Fruit fly (Drosophila melanogaster) whole organism, embryonic: Measurements from ENCODE around the gene RpS14a.

ENCODE experiments used
- Abd-B ChIP-seq: fragments of 200-800 bp; sonication (Bioruptor generic); optimal IDR thresholded peaks from 2 replicates; lab custom pipeline; 2018; ENCODE audit warnings: missing biosample characterization, mild to moderate bottlenecking, missing genetic modification characterization, moderate library complexity
- Atf-2 ChIP-seq: fragments of 200-800 bp; sonication (Bioruptor generic); optimal IDR thresholded peaks from 2 replicates; lab custom pipeline; 2016; ENCODE audit warnings: missing biosample characterization, missing genetic modification characterization
- Awh ChIP-seq: fragments of 200-800 bp; sonication (Bioruptor generic); IDR thresholded peaks from 2 replicates; pipeline ENCODE4, ENCODE4 v1.3.6; 2022; ENCODE audit warnings: missing biosample characterization, missing genetic modification characterization
- CG10654 ChIP-seq: fragments of 200-800 bp; sonication (Bioruptor generic); optimal IDR thresholded peaks from 2 replicates; lab custom pipeline; 2016; ENCODE audit warnings: missing biosample characterization, missing genetic modification characterization
- CG11247 ChIP-seq: fragments of 200-800 bp; sonication (Bioruptor generic); IDR thresholded peaks from 2 replicates; pipeline ENCODE4 v1.3.6; 2022; ENCODE audit warnings: missing biosample characterization, missing genetic modification characterization
- CG11560 ChIP-seq: fragments of 200-800 bp; sonication (Bioruptor generic); IDR thresholded peaks from 3 replicates; pipeline ENCODE4 v1.3.6; 2022; ENCODE audit warnings: missing biosample characterization, missing genetic modification characterization
- CG13296 ChIP-seq: fragments of 200-800 bp; sonication (Bioruptor generic); optimal IDR thresholded peaks from 3 replicates; lab custom pipeline; 2018; ENCODE audit warnings: missing biosample characterization, mild to moderate bottlenecking, missing genetic modification characterization
- CG13775 ChIP-seq: fragments of 200-800 bp; sonication (Bioruptor generic); optimal IDR thresholded peaks from 3 replicates; lab custom pipeline; 2017; ENCODE audit warnings: missing biosample characterization, mild to moderate bottlenecking, missing genetic modification characterization
- CG15479 ChIP-seq: fragments of 200-800 bp; sonication (Bioruptor generic); optimal IDR thresholded peaks from 3 replicates; lab custom pipeline; 2019; ENCODE audit warnings: missing biosample characterization, mild to moderate bottlenecking, missing genetic modification characterization, moderate library complexity
- CG15514 ChIP-seq: fragments of 200-800 bp; sonication (Bioruptor generic); optimal IDR thresholded peaks from 3 replicates; lab custom pipeline; 2017; ENCODE audit warnings: missing biosample characterization, missing genetic modification characterization, mild to moderate bottlenecking, moderate library complexity, missing genetic modification reagents
- CG16779 ChIP-seq: fragments of 200-800 bp; sonication (Bioruptor generic); IDR thresholded peaks from 2 replicates; pipeline ENCODE4 v1.3.6; 2022; ENCODE audit warnings: missing biosample characterization, missing genetic modification characterization
- CG16815 ChIP-seq: fragments of 200-800 bp; sonication (Bioruptor generic); optimal IDR thresholded peaks from 3 replicates; lab custom pipeline; 2017; ENCODE audit warnings: missing biosample characterization, mild to moderate bottlenecking, missing genetic modification characterization
- CG1792 ChIP-seq: fragments of 200-800 bp; sonication (Bioruptor generic); optimal IDR thresholded peaks from 2 replicates; lab custom pipeline; 2016; ENCODE audit warnings: missing biosample characterization, missing genetic modification characterization
- CG18262 ChIP-seq: fragments of 200-800 bp; optimal IDR thresholded peaks from 3 replicates; lab custom pipeline; 2019; ENCODE audit warnings: missing biosample characterization, mild to moderate bottlenecking, missing genetic modification characterization, moderate library complexity
- CG30020 ChIP-seq: fragments of 200-800 bp; optimal IDR thresholded peaks from 2 replicates; lab custom pipeline; 2019; ENCODE audit warnings: missing biosample characterization, mild to moderate bottlenecking, missing genetic modification characterization, moderate library complexity
- CG31441 ChIP-seq: fragments of 200-800 bp; sonication (Bioruptor generic); IDR thresholded peaks from 2 replicates; pipeline ENCODE4 v1.3.6; 2022; ENCODE audit warnings: missing biosample characterization, missing genetic modification characterization
- CG3407 ChIP-seq: fragments of 200-800 bp; sonication (Bioruptor generic); optimal IDR thresholded peaks from 2 replicates; lab custom pipeline; 2018; ENCODE audit warnings: missing biosample characterization, mild to moderate bottlenecking, missing genetic modification characterization
- CG34422 ChIP-seq: fragments of 200-800 bp; sonication (Bioruptor generic); IDR thresholded peaks from 3 replicates; pipeline ENCODE4 v1.3.6; 2022; ENCODE audit warnings: missing biosample characterization, missing genetic modification characterization
- CG4730 ChIP-seq: fragments of 200-800 bp; sonication (Bioruptor generic); IDR thresholded peaks from 2 replicates; pipeline ENCODE4 v1.3.6; 2022; ENCODE audit warnings: missing biosample characterization, missing genetic modification characterization
- CG6654 ChIP-seq: fragments of 200-800 bp; sonication (Bioruptor generic); optimal IDR thresholded peaks from 2 replicates; lab custom pipeline; 2017; ENCODE audit warnings: missing biosample characterization, mild to moderate bottlenecking, missing genetic modification characterization
- CG6791 ChIP-seq: fragments of 200-800 bp; sonication (Bioruptor generic); IDR thresholded peaks from 3 replicates; pipeline ENCODE4 v1.3.6; 2022; ENCODE audit warnings: missing biosample characterization, missing genetic modification characterization; ENCODE audit not compliant: partially characterized antibody
- CG9932 ChIP-seq: fragments of 200-800 bp; sonication (Bioruptor generic); IDR thresholded peaks from 2 replicates; pipeline ENCODE4 v1.3.6; 2022; ENCODE audit warnings: missing biosample characterization, missing genetic modification characterization
- Dad ChIP-seq: fragments of 200-800 bp; sonication (Bioruptor generic); optimal IDR thresholded peaks from 3 replicates; lab custom pipeline; 2016; ENCODE audit warnings: missing biosample characterization, missing genetic modification characterization
- Dref ChIP-seq: fragments of 200-800 bp; sonication (Bioruptor generic); IDR thresholded peaks from 2 replicates; pipeline ENCODE4 v1.3.6; 2022; ENCODE audit warnings: missing biosample characterization, missing genetic modification characterization
- HLH3B ChIP-seq: fragments of 200-800 bp; sonication (Bioruptor generic); IDR thresholded peaks from 2 replicates; pipeline ENCODE4 v1.3.6; 2022; ENCODE audit warnings: missing biosample characterization, missing genetic modification characterization
- Hey ChIP-seq: fragments of 200-800 bp; sonication (Bioruptor generic); optimal IDR thresholded peaks from 3 replicates; lab custom pipeline; 2018; ENCODE audit warnings: missing biosample characterization, mild to moderate bottlenecking, missing genetic modification characterization
- Mes4 ChIP-seq: fragments of 200-800 bp; sonication (Bioruptor generic); optimal IDR thresholded peaks from 2 replicates; lab custom pipeline; 2016; ENCODE audit warnings: missing biosample characterization, missing genetic modification characterization
- NC2α ChIP-seq: fragments of 200-800 bp; sonication (Bioruptor generic); optimal IDR thresholded peaks from 2 replicates; lab custom pipeline; 2016; ENCODE audit warnings: missing biosample characterization, missing genetic modification characterization
- Opbp ChIP-seq: fragments of 200-800 bp; sonication (Bioruptor generic); IDR thresholded peaks from 3 replicates; pipeline ENCODE4 v1.3.6; 2022; ENCODE audit warnings: missing biosample characterization, missing genetic modification characterization; ENCODE audit not compliant: partially characterized antibody
- Sox102F ChIP-seq: fragments of 200-800 bp; sonication (Bioruptor generic); optimal IDR thresholded peaks from 2 replicates; lab custom pipeline; 2018; ENCODE audit warnings: missing biosample characterization, mild to moderate bottlenecking, missing genetic modification characterization, moderate library complexity
- btn ChIP-seq: fragments of 200-800 bp; sonication (Bioruptor generic); optimal IDR thresholded peaks from 2 replicates; lab custom pipeline; 2016; ENCODE audit warnings: missing biosample characterization, missing genetic modification characterization
- chn ChIP-seq: fragments of 200-800 bp; sonication (Bioruptor generic); optimal IDR thresholded peaks from 2 replicates; lab custom pipeline; 2016; ENCODE audit warnings: missing biosample characterization, missing genetic modification characterization
- dan ChIP-seq: fragments of 200-800 bp; sonication (Bioruptor generic); IDR thresholded peaks from 2 replicates; pipeline ENCODE4 v1.3.6; 2022; ENCODE audit warnings: missing biosample characterization, missing genetic modification characterization
- dmrt99B ChIP-seq: fragments of 200-800 bp; sonication (Bioruptor generic); optimal IDR thresholded peaks from 2 replicates; lab custom pipeline; 2018; ENCODE audit warnings: missing biosample characterization, mild to moderate bottlenecking, missing genetic modification characterization, moderate library complexity
- emc ChIP-seq: fragments of 200-800 bp; sonication (Bioruptor generic); optimal IDR thresholded peaks from 2 replicates; lab custom pipeline; 2016; ENCODE audit warnings: missing biosample characterization, missing genetic modification characterization
- ftz-f1 ChIP-seq: fragments of 200-800 bp; sonication (Bioruptor generic); optimal IDR thresholded peaks from 2 replicates; lab custom pipeline; 2016; ENCODE audit warnings: missing biosample characterization, missing genetic modification characterization
- gem ChIP-seq: fragments of 200-800 bp; sonication (Bioruptor generic); optimal IDR thresholded peaks from 2 replicates; lab custom pipeline; 2019; ENCODE audit warnings: missing biosample characterization, mild to moderate bottlenecking, missing genetic modification characterization, moderate library complexity
- gfzf ChIP-seq: fragments of 200-800 bp; sonication (Bioruptor generic); optimal IDR thresholded peaks from 2 replicates; lab custom pipeline; 2016; ENCODE audit warnings: missing biosample characterization, mild to moderate bottlenecking, missing genetic modification characterization, moderate library complexity
- gro ChIP-seq: fragments of 200-800 bp; sonication (Bioruptor generic); optimal IDR thresholded peaks from 2 replicates; lab custom pipeline; 2016; ENCODE audit warnings: missing biosample characterization, missing genetic modification characterization
- h ChIP-seq: fragments of >200 bp; optimal IDR thresholded peaks from 2 replicates; lab custom pipeline; 2017
- ind ChIP-seq: fragments of 200-800 bp; sonication (Bioruptor generic); optimal IDR thresholded peaks from 3 replicates; lab custom pipeline; 2016; ENCODE audit warnings: missing biosample characterization, missing genetic modification characterization
- jumu ChIP-seq: fragments of 200-800 bp; sonication (Bioruptor generic); optimal IDR thresholded peaks from 3 replicates; lab custom pipeline; 2016; ENCODE audit warnings: missing biosample characterization, missing genetic modification characterization
- lilli ChIP-seq: fragments of 200-800 bp; sonication (Bioruptor generic); optimal IDR thresholded peaks from 3 replicates; lab custom pipeline; 2016; ENCODE audit warnings: missing biosample characterization, missing genetic modification characterization
- nerfin-2 ChIP-seq: fragments of 200-800 bp; sonication (Bioruptor generic); IDR thresholded peaks from 2 replicates; pipeline ENCODE4 v1.3.6; 2022; ENCODE audit warnings: missing biosample characterization, missing genetic modification characterization; ENCODE audit not compliant: partially characterized antibody
- odd ChIP-seq: fragments of 200-800 bp; sonication (Bioruptor generic); optimal IDR thresholded peaks from 2 replicates; lab custom pipeline; 2017; ENCODE audit warnings: missing biosample characterization, mild to moderate bottlenecking, missing genetic modification characterization
- pzg ChIP-seq: fragments of 200-800 bp; sonication (Bioruptor generic); optimal IDR thresholded peaks from 3 replicates; lab custom pipeline; 2018; ENCODE audit warnings: missing biosample characterization, mild to moderate bottlenecking, missing genetic modification characterization, moderate library complexity
- rib ChIP-seq: fragments of 200-800 bp; sonication (Bioruptor generic); IDR thresholded peaks from 2 replicates; pipeline ENCODE4 v1.3.6; 2022; ENCODE audit warnings: missing biosample characterization, missing genetic modification characterization
- ro ChIP-seq: fragments of 200-800 bp; sonication (Bioruptor generic); IDR thresholded peaks from 2 replicates; pipeline ENCODE4 v1.3.6; 2022; ENCODE audit warnings: missing biosample characterization, missing genetic modification characterization
- sqz ChIP-seq: fragments of 200-800 bp; sonication (Bioruptor generic); optimal IDR thresholded peaks from 3 replicates; lab custom pipeline; 2018; ENCODE audit warnings: missing biosample characterization, mild to moderate bottlenecking, missing genetic modification characterization
- ttk ChIP-seq: fragments of 200-800 bp; sonication (Bioruptor generic); IDR thresholded peaks from 2 replicates; pipeline ENCODE4 v2.1.2; 2022; ENCODE audit warnings: missing biosample characterization, missing genetic modification characterization
- zen2 ChIP-seq: fragments of 200-800 bp; sonication (Bioruptor generic); IDR thresholded peaks from 3 replicates; pipeline ENCODE4 v1.3.6; 2022; ENCODE audit warnings: missing biosample characterization, missing genetic modification characterization; ENCODE audit not compliant: partially characterized antibody

The RpS14a gene

dm6 chrX:7968215-7968799 is 34.8 kb downstream of the RpS14a start, which contains the start of gene sws (continued):
- no peak for TF ChIP-seq sqz (GFP tag; lab: Kevin White, UChicago)
- no peak for TF ChIP-seq CG11560 (tag; lab: Robert Waterston, UW)
- TF ChIP-seq gfzf (GFP tag; lab: Kevin White, UChicago) = peak; percentile 36
- TF ChIP-seq btn (GFP tag; lab: Kevin White, UChicago) = no peak
- peak; percentile 71 for TF ChIP-seq gem (tag; lab: Kevin White, UChicago)
- TF ChIP-seq lilli (GFP tag; lab: Kevin White, UChicago) = peak; percentile 25
- TF ChIP-seq CG4730 (GFP tag; lab: Robert Waterston, UW) = no peak
- TF ChIP-seq CG34422 (GFP tag; lab: Robert Waterston, UW) = no peak
- TF ChIP-seq CG10654 (GFP tag; lab: Kevin White, UChicago) = peak; percentile 20
- no peak for TF ChIP-seq ro
- no peak for TF ChIP-seq Atf-2
- no peak for TF ChIP-seq CG6654
- TF ChIP-seq CG1792 (GFP tag; lab: Kevin White, UChicago) = no peak
- TF ChIP-seq odd = no peak
- no peak for TF ChIP-seq CG3407
- peak; percentile 40; the same call in 1 of the 2 replicates for TF ChIP-seq CG9932 (GFP tag; lab: Robert Waterston, UW)
- TF ChIP-seq h (lab: Kevin White, UChicago) = no peak
- no peak for TF ChIP-seq jumu (GFP tag; lab: Kevin White, UChicago)
- TF ChIP-seq CG18262 (tag; lab: Kevin White, UChicago) = peak; percentile 48
- peak; percentile 41; the same call in 1 of the 2 replicates for TF ChIP-seq nerfin-2 (GFP tag; lab: Robert Waterston, UW)
- TF ChIP-seq Hey = no peak
- peak; percentile 63 for TF ChIP-seq CG13775
- peak; percentile 53 for TF ChIP-seq Sox102F (GFP tag; lab: Kevin White, UChicago)
- TF ChIP-seq NC2α = no peak
- peak; percentile 30 for TF ChIP-seq CG13296 (GFP tag; lab: Kevin White, UChicago)
- peak; percentile 61 for TF ChIP-seq CG31441 (GFP tag; lab: Robert Waterston, UW)
- no peak for TF ChIP-seq dan (GFP tag; lab: Robert Waterston, UW)
- TF ChIP-seq CG6791 (GFP tag; lab: Robert Waterston, UW) = peak; percentile 75; the same call in 2 of the 3 replicates
- no peak for TF ChIP-seq ftz-f1
- peak; percentile 50; the same call in 2 of the 3 replicates for TF ChIP-seq zen2
- no peak for TF ChIP-seq chn (GFP tag; lab: Kevin White, UChicago)
- peak; percentile 81 for TF ChIP-seq Dref (GFP tag; lab: Robert Waterston, UW)
- no peak for TF ChIP-seq Dad (GFP tag; lab: Kevin White, UChicago)
- no peak for TF ChIP-seq rib (GFP tag; lab: Robert Waterston, UW)
- TF ChIP-seq CG30020 (tag; lab: Kevin White, UChicago) = no peak
- TF ChIP-seq ind = peak; percentile 27
- no peak for TF ChIP-seq CG11247
- no peak for TF ChIP-seq emc (GFP tag; lab: Kevin White, UChicago)
- TF ChIP-seq CG15514 = peak; percentile 43
- TF ChIP-seq gro (GFP tag; lab: Kevin White, UChicago) = no peak
- no peak for TF ChIP-seq Mes4 (GFP tag; lab: Kevin White, UChicago)
- no peak for TF ChIP-seq ttk (GFP tag; lab: Robert Waterston, UW)
- TF ChIP-seq CG16779 (GFP tag; lab: Robert Waterston, UW) = no peak
- TF ChIP-seq CG16815 (GFP tag; lab: Kevin White, UChicago) = peak; percentile 6
- peak; percentile 41 for TF ChIP-seq Abd-B (GFP tag; lab: Kevin White, UChicago)
- TF ChIP-seq pzg (GFP tag; lab: Kevin White, UChicago) = peak; percentile 51
- TF ChIP-seq Opbp (GFP tag; lab: Robert Waterston, UW) = peak; percentile 52; the same call in 2 of the 3 replicates
- peak; percentile 16 for TF ChIP-seq dmrt99B (tag; lab: Kevin White, UChicago)
- TF ChIP-seq CG15479 (GFP tag; lab: Kevin White, UChicago) = no peak
- TF ChIP-seq HLH3B = no peak
- no peak for TF ChIP-seq Awh (GFP tag; lab: Robert Waterston, UW)
